Fruit fly (Drosophila melanogaster) Kc167 (cell line): Measurements from ENCODE around the gene Noc2.

Experiments
- Myc ChIP-seq: fragments of >200 bp; optimal IDR thresholded peaks from 2 replicates; lab custom pipeline; 2017; ENCODE audit warnings: missing external identifiers
- Sin3A ChIP-seq: fragments of >200 bp; optimal IDR thresholded peaks from 2 replicates; lab custom pipeline; 2018; ENCODE audit warnings: missing external identifiers
- h ChIP-seq: fragments of >200 bp; optimal IDR thresholded peaks from 3 replicates; lab custom pipeline; 2018; ENCODE audit warnings: missing external identifiers
- insv ChIP-seq: fragments of >200 bp; optimal IDR thresholded peaks from 3 replicates; lab custom pipeline; 2018; ENCODE audit warnings: missing external identifiers
- psq ChIP-seq: fragments of >200 bp; optimal IDR thresholded peaks from 2 replicates; lab custom pipeline; 2017; ENCODE audit warnings: missing external identifiers
- ttk ChIP-seq: sonication (Bioruptor generic); optimal IDR thresholded peaks from 2 replicates; lab custom pipeline; 2017; ENCODE audit warnings: missing external identifiers

Gene Noc2

DNA sequence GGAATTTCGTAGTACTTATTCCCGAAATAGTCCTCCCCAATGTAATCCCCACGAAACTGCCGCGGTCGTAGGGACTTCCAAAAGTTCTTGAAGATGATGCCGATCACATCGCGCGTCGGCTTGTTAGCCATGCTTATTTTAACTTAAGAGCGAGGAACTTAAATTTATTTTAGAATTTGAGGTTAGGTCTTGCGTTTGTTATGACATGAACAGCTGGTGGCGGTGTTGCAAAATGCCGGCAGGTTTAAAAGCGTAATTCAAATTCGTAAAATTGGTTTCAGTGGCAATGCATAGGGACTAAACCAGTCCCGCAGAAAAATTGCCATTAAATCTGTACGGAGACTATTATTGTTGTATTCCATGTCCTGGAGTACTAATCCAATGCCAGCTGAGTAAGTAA is 3.0 kb downstream of the Noc2 start:
- no peak for TF ChIP-seq Sin3A
- TF ChIP-seq ttk (lab: Kevin White, UChicago), result no peak
- no peak for TF ChIP-seq insv (lab: Kevin White, UChicago)
- TF ChIP-seq h (lab: Kevin White, UChicago), result no peak
- no peak for TF ChIP-seq psq
- no peak for TF ChIP-seq Myc (lab: Kevin White, UChicago)

- TF ChIP-seq Myc (lab: Kevin White, UChicago), result no peak
- TF ChIP-seq h (lab: Kevin White, UChicago), result no peak
- TF ChIP-seq Sin3A, result no peak
- TF ChIP-seq ttk (lab: Kevin White, UChicago), result no peak
- no peak for TF ChIP-seq psq
- TF ChIP-seq insv (lab: Kevin White, UChicago), result no peak
These were observed 5.1 kb downstream of the Noc2 start, which contains the start of the genes mAcon1, CG43345 and CG43346 for dm6 chr2L:21168295-21169159. Gene mAcon1 (plus strand): TSS chr2L:21168570. Gene CG43345 (minus strand): TSS chr2L:21168581. Gene CG43346 (minus strand): TSS chr2L:21168581.

- no peak for TF ChIP-seq ttk (lab: Kevin White, UChicago)
- TF ChIP-seq h (lab: Kevin White, UChicago), result no peak
- no peak for TF ChIP-seq insv (lab: Kevin White, UChicago)
- no peak for TF ChIP-seq Sin3A
- no peak for TF ChIP-seq Myc (lab: Kevin White, UChicago)
- TF ChIP-seq psq, result no peak
These were observed 5.8 kb downstream of the Noc2 start for dm6 chr2L:21169160-21169624.

dm6 chr2L:21169863-21170262 is 6.4 kb downstream of the Noc2 start:
- TF ChIP-seq psq, result no peak
- TF ChIP-seq Sin3A, result no peak
- TF ChIP-seq Myc (lab: Kevin White, UChicago), result no peak
- no peak for TF ChIP-seq ttk (lab: Kevin White, UChicago)
- TF ChIP-seq insv (lab: Kevin White, UChicago), result no peak
- no peak for TF ChIP-seq h (lab: Kevin White, UChicago)

DNA sequence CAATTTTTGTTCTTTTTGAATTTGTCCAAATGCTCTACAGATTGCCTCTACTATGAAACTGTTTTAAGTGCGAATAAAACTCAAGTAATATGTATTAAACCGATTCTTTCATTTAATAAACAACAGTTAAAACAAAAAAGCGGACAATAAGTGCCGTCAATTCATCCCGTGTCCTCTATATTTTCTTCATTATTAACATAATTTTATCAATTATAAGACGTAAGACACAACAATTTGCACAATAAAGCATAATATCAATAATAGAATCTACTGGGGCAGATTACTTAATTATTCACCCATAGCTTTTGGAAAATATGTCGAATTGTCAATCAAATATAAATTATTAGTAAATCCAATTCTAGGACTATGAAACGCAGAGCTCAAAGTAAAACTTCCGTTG is 9.5 kb downstream of the Noc2 start, which contains the start of gene CG31627:
Gene CG31627, plus strand, starts transcription at position 301 of the 400 bp plus-strand sequence.
- TF ChIP-seq ttk (lab: Kevin White, UChicago), result no peak
- no peak for TF ChIP-seq Sin3A
- TF ChIP-seq insv (lab: Kevin White, UChicago), result no peak
- no peak for TF ChIP-seq Myc (lab: Kevin White, UChicago)
- no peak for TF ChIP-seq psq
- no peak for TF ChIP-seq h (lab: Kevin White, UChicago)

DNA sequence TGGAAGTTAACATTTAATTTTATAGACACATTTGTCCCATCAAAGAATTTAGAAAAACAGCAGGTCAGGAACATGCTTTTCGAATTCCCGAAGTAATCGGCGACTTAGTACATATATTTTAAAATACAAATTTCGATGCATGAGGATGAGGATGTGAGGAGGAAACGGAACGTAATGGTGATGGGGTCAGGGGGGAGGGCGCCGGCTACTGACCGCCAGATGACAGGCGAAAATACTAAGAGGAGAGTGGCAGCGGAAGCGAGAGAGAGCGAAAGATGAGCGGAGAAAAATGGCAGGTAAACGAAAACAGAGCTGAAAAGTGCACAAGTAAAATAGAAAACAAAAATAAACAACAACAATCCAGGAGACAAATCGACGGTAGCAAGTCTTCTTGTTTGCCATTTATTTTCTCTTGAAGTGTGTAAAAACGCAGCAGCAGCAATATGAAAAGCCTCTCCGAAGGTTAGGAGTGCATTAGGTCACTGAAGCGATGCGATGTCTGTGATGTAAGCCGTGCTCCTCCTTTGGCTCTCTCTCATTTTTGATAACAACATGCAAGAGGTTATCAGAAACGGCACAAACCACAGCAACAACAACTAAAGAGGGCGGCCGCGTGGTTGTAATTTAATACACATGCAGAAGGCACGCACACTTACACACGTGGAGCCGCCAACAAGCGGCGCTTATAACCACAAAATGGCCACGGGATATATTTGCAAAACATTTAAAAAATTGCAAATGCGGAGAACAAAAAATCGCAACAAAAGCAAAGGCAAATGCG is 15.2 kb downstream of the Noc2 start:
- TF ChIP-seq Myc (lab: Kevin White, UChicago), result no peak
- no peak for TF ChIP-seq ttk (lab: Kevin White, UChicago)
- no peak for TF ChIP-seq h (lab: Kevin White, UChicago)
- TF ChIP-seq insv (lab: Kevin White, UChicago), result no peak
- no peak for TF ChIP-seq Sin3A
- TF ChIP-seq psq, result no peak

DNA sequence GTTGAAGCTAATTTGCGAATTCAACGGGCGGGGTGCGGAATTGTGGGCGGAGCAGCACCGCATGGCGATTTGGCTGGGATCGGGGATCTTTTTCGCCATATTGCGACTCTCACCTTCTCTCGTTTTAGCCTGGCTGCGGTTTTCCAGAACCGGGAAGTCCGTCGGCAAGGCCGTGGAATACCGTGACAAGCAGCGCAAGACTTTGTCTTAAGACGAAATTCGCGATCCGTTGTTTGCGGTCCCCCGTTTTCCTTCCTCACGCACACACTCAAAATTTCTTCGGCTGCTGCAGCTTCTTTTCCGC is 15.7 kb downstream of the Noc2 start:
- TF ChIP-seq Sin3A (no peak), ttk (lab: Kevin White, UChicago) (no peak), psq (no peak)

dm6 chr2L:21179615-21180031 is 16.2 kb downstream of the Noc2 start, which contains the start of the genes bur and Mcm10:
Gene bur (minus strand): TSS chr2L:21179683.
Gene Mcm10 (plus strand): TSS chr2L:21179933.
- TF ChIP-seq psq (no peak), Myc (lab: Kevin White, UChicago) (no peak), h (lab: Kevin White, UChicago) (no peak), Sin3A (no peak), ttk (lab: Kevin White, UChicago) (no peak), insv (lab: Kevin White, UChicago) (no peak)

dm6 chr2L:21187753-21188152 is 24.3 kb downstream of the Noc2 start:
- TF ChIP-seq Myc (lab: Kevin White, UChicago) (no peak), psq (no peak), h (lab: Kevin White, UChicago) (no peak), insv (lab: Kevin White, UChicago) (no peak), Sin3A (no peak), ttk (lab: Kevin White, UChicago) (no peak)

dm6 chr2L:21189273-21189781 is 25.9 kb downstream of the Noc2 start:
- TF ChIP-seq psq (no peak), Myc (lab: Kevin White, UChicago) (no peak), insv (lab: Kevin White, UChicago) (no peak), Sin3A (no peak)

dm6 chr2L:21195331-21195730 is 31.9 kb downstream of the Noc2 start:
- TF ChIP-seq Myc (lab: Kevin White, UChicago) (no peak), Sin3A (no peak), h (lab: Kevin White, UChicago) (no peak), ttk (lab: Kevin White, UChicago) (no peak), psq (no peak), insv (lab: Kevin White, UChicago) (no peak)

- TF ChIP-seq h (lab: Kevin White, UChicago) (no peak), ttk (lab: Kevin White, UChicago) (no peak), Sin3A (no peak), insv (lab: Kevin White, UChicago) (no peak), psq (no peak), Myc (lab: Kevin White, UChicago) (no peak)
These were observed 33.1 kb downstream of the Noc2 start for dm6 chr2L:21196511-21196910.
